In the genomic region with DNA sequence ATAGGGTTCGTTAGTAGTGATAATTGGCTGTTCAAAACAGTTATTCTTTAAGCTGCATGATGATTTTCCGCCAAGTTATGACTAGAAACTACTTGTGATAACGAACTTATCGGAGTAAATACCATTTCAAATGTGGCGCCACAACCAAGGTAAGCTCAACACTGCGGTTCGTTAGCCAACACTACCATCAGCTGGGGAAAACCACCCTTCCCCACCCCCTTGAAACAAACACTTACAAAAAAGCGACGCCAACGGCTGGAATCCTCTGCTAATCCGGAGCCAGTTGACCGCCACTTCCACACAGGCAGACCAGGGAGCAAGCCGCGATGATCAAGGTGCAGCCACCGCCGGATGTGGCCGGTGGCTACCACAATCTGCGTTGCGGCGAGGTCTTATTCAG, we compare ENCODE assay signal across 1 fruit fly cellular context.
TF ChIP-seq lines count a peak whose summit lies in the region.

A gene (plus strand): TSS at position 231 of the 400 bp plus-strand sequence.

TF ChIP-seq in whole organism, embryonic, 481 proteins besides CTCF, POLR2A, EP300 and RAD21 (continued from another document):
- TF ChIP-seq crp (GFP tag; optimal IDR thresholded peaks at IDR 0.05; lab: Kevin White, UChicago) (peak; percentile 23 to 87), CG8359 (GFP tag; optimal IDR thresholded peaks at IDR 0.05; lab: Kevin White, UChicago; ENCODE audit: borderline replicate concordance) (no peak), NC2β (GFP tag; optimal IDR thresholded peaks at IDR 0.05; lab: Kevin White, UChicago) (no peak), Optix (GFP tag; IDR thresholded peaks at IDR 0.05; lab: Robert Waterston, UW) (no peak), CoRest (tag; optimal IDR thresholded peaks at IDR 0.05; lab: Kevin White, UChicago) (peak; percentile 8), ind (GFP tag; optimal IDR thresholded peaks at IDR 0.05; lab: Kevin White, UChicago) (no peak), salm (tag; optimal IDR thresholded peaks at IDR 0.05; lab: Kevin White, UChicago) (no peak), Lpt (GFP tag; optimal IDR thresholded peaks at IDR 0.05; lab: Kevin White, UChicago) (no peak), ewg (GFP tag; optimal IDR thresholded peaks at IDR 0.05; lab: Kevin White, UChicago) (no peak), bcd (GFP tag; optimal IDR thresholded peaks at IDR 0.05; lab: Kevin White, UChicago) (no peak), phol (tag; optimal IDR thresholded peaks at IDR 0.05; lab: Kevin White, UChicago) (no peak), ab (GFP tag; optimal IDR thresholded peaks at IDR 0.05; lab: Kevin White, UChicago) (no peak), CG10267 (tag; optimal IDR thresholded peaks at IDR 0.05; lab: Kevin White, UChicago) (peak; percentile 84), eyg (GFP tag; optimal IDR thresholded peaks at IDR 0.05; lab: Kevin White, UChicago) (no peak), z (GFP tag; IDR thresholded peaks at IDR 0.05; lab: Robert Waterston, UW) (no peak), sr (GFP tag; IDR thresholded peaks at IDR 0.05; lab: Robert Waterston, UW) (no peak), CG30020 (tag; optimal IDR thresholded peaks at IDR 0.05; lab: Kevin White, UChicago) (no peak), CG3847 (GFP tag; IDR thresholded peaks at IDR 0.05; lab: Robert Waterston, UW) (peak; percentile 28; the same call in 1 of the 2 replicates), C15 (GFP tag; IDR thresholded peaks at IDR 0.05; lab: Robert Waterston, UW) (no peak), crol (GFP tag; IDR thresholded peaks at IDR 0.05; lab: Robert Waterston, UW) (peak; percentile 83), Gug (GFP tag; IDR thresholded peaks at IDR 0.05; lab: Robert Waterston, UW) (no peak), zen2 (GFP tag; IDR thresholded peaks at IDR 0.05; lab: Robert Waterston, UW; ENCODE audit: partially characterized antibody) (no peak), Dip2 (GFP tag; IDR thresholded peaks at IDR 0.05; lab: Robert Waterston, UW) (no peak), CG11696 (GFP tag; IDR thresholded peaks at IDR 0.05; lab: Robert Waterston, UW) (no peak), Dref (GFP tag; IDR thresholded peaks at IDR 0.05; lab: Robert Waterston, UW) (peak; percentile 47), Myb (GFP tag; optimal IDR thresholded peaks at IDR 0.05; lab: Kevin White, UChicago) (peak; percentile 33), CG9609 (GFP tag; optimal IDR thresholded peaks at IDR 0.05; lab: Kevin White, UChicago) (no peak), corto (GFP tag; optimal IDR thresholded peaks at IDR 0.05; lab: Kevin White, UChicago) (no peak), CG17802 (tag; optimal IDR thresholded peaks at IDR 0.05; lab: Kevin White, UChicago) (no peak), Dp (GFP tag; optimal IDR thresholded peaks at IDR 0.05; lab: Kevin White, UChicago) (peak; percentile 83), esg (GFP tag; conservative IDR thresholded peaks at IDR 0.05; lab: Robert Waterston, UW) (no peak), ci (GFP tag; IDR thresholded peaks at IDR 0.05; lab: Robert Waterston, UW) (0 out of 3 replicates have a peak, but pooled peaks have one; percentile 26), Lhr (GFP tag; optimal IDR thresholded peaks at IDR 0.05; lab: Kevin White, UChicago) (no peak), ash1 (GFP tag; optimal IDR thresholded peaks at IDR 0.05; lab: Kevin White, UChicago) (no peak), Deaf1 (tag; optimal IDR thresholded peaks at IDR 0.05; lab: Kevin White, UChicago) (no peak), odd (GFP tag; optimal IDR thresholded peaks at IDR 0.05; lab: Kevin White, UChicago) (no peak), unc-4 (GFP tag; IDR thresholded peaks at IDR 0.05; lab: Robert Waterston, UW; ENCODE audit: partially characterized antibody) (0 out of 2 replicates have a peak, but pooled peaks have one; percentile 19), crc (GFP tag; optimal IDR thresholded peaks at IDR 0.05; lab: Kevin White, UChicago) (no peak), dpn (GFP tag; optimal IDR thresholded peaks at IDR 0.05; lab: Kevin White, UChicago) (no peak), CkIIα-i1 (GFP tag; IDR thresholded peaks at IDR 0.05; lab: Robert Waterston, UW) (no peak), fd64A (GFP tag; optimal IDR thresholded peaks at IDR 0.05; lab: Kevin White, UChicago) (no peak), pros (GFP tag; optimal IDR thresholded peaks at IDR 0.05; lab: Kevin White, UChicago) (no peak), CG13624 (GFP tag; optimal IDR thresholded peaks at IDR 0.05; lab: Kevin White, UChicago) (peak; percentile 21), E2f2 (GFP tag; IDR thresholded peaks at IDR 0.05; lab: Robert Waterston, UW) (peak; percentile 89), CG31388 (GFP tag; optimal IDR thresholded peaks at IDR 0.05; lab: Kevin White, UChicago) (no peak), pzg (GFP tag; optimal IDR thresholded peaks at IDR 0.05; lab: Kevin White, UChicago) (peak; percentile 49), CG2116 (GFP tag; optimal IDR thresholded peaks at IDR 0.05; lab: Kevin White, UChicago) (no peak), hkb (optimal IDR thresholded peaks at IDR 0.05; lab: Kevin White, UChicago) (no peak), hkb (GFP tag; IDR thresholded peaks at IDR 0.05; lab: Robert Waterston, UW) (no peak), lov (optimal IDR thresholded peaks at IDR 0.05; lab: Kevin White, UChicago) (no peak), lov (GFP tag; IDR thresholded peaks at IDR 0.05; lab: Robert Waterston, UW) (no peak), HLH4C (GFP tag; IDR thresholded peaks at IDR 0.05; lab: Robert Waterston, UW; ENCODE audit: partially characterized antibody) (no peak), Awh (GFP tag; IDR thresholded peaks at IDR 0.05; lab: Robert Waterston, UW) (no peak), h (optimal IDR thresholded peaks at IDR 0.05; lab: Kevin White, UChicago) (no peak), MBD-R2 (GFP tag; IDR thresholded peaks at IDR 0.05; lab: Robert Waterston, UW) (peak; percentile 96), jing (GFP tag; optimal IDR thresholded peaks at IDR 0.05; lab: Kevin White, UChicago) (no peak), Mes4 (GFP tag; optimal IDR thresholded peaks at IDR 0.05; lab: Kevin White, UChicago) (no peak), CG15514 (GFP tag; optimal IDR thresholded peaks at IDR 0.05; lab: Kevin White, UChicago) (peak; percentile 72), HmgZ (tag; optimal IDR thresholded peaks at IDR 0.05; lab: Kevin White, UChicago) (peak; percentile 12), CG2678 (tag; optimal IDR thresholded peaks at IDR 0.05; lab: Kevin White, UChicago) (no peak), kay (GFP tag; optimal IDR thresholded peaks at IDR 0.05; lab: Kevin White, UChicago) (no peak), vvl (GFP tag; IDR thresholded peaks at IDR 0.05; lab: Robert Waterston, UW) (no peak), Fer2 (tag; optimal IDR thresholded peaks at IDR 0.05; lab: Kevin White, UChicago) (no peak), cg (GFP tag; optimal IDR thresholded peaks at IDR 0.05; lab: Kevin White, UChicago) (peak; percentile 6), Antp (GFP tag; optimal IDR thresholded peaks at IDR 0.05; lab: Kevin White, UChicago) (no peak), CG4820 (GFP tag; optimal IDR thresholded peaks at IDR 0.05; lab: Kevin White, UChicago) (no peak), Mad (GFP tag; optimal IDR thresholded peaks at IDR 0.05; lab: Kevin White, UChicago) (no peak), CG16813 (GFP tag; IDR thresholded peaks at IDR 0.05; lab: Robert Waterston, UW; ENCODE audit: partially characterized antibody) (no peak)
TF ChIP-seq in whole organism, embryonic: peak in this region for 23.
